Fruit fly (Drosophila melanogaster) whole organism, embryonic: Measurements from ENCODE around the gene CG43755.
A peak's percentile ranks its signal among the peaks of the same experiment; 100 is the strongest.

Source experiments
- Abd-B ChIP-seq: fragments of 200-800 bp; sonication (Bioruptor generic); optimal IDR thresholded peaks from 2 replicates; lab custom pipeline; 2018; ENCODE audit warnings: missing biosample characterization, mild to moderate bottlenecking, missing genetic modification characterization, moderate library complexity
- Blimp-1 ChIP-seq: fragments of 200-800 bp; sonication (Bioruptor generic); optimal IDR thresholded peaks from 3 replicates; lab custom pipeline; 2018; ENCODE audit warnings: missing biosample characterization, missing genetic modification characterization, mild to moderate bottlenecking, moderate library complexity, missing genetic modification reagents
- CG10147 ChIP-seq: fragments of 200-800 bp; sonication (Bioruptor generic); optimal IDR thresholded peaks from 2 replicates; lab custom pipeline; 2019; ENCODE audit warnings: missing biosample characterization, mild to moderate bottlenecking, missing genetic modification characterization, moderate library complexity
- CG10462 ChIP-seq: fragments of 200-800 bp; sonication (Bioruptor generic); optimal IDR thresholded peaks from 2 replicates; lab custom pipeline; 2016; ENCODE audit warnings: missing biosample characterization, missing genetic modification characterization
- CG11456 ChIP-seq: fragments of 200-800 bp; sonication (Bioruptor generic); IDR thresholded peaks from 3 replicates; pipeline ENCODE4 v1.3.6; 2022; ENCODE audit warnings: missing biosample characterization, missing genetic modification characterization
- CG12155 ChIP-seq: fragments of 200-800 bp; sonication (Bioruptor generic); optimal IDR thresholded peaks from 3 replicates; lab custom pipeline; 2016; ENCODE audit warnings: missing biosample characterization, missing genetic modification characterization
- CG14050 ChIP-seq: fragments of 200-800 bp; sonication (Bioruptor generic); IDR thresholded peaks from 3 replicates; pipeline ENCODE4 v1.3.6; 2022; ENCODE audit warnings: missing biosample characterization, missing genetic modification characterization
- CG14965 ChIP-seq: fragments of 200-800 bp; sonication (Bioruptor generic); optimal IDR thresholded peaks from 2 replicates; lab custom pipeline; 2016; ENCODE audit warnings: missing biosample characterization, missing genetic modification characterization, borderline replicate concordance
- CG1529 ChIP-seq: fragments of 200-800 bp; sonication (Bioruptor generic); optimal IDR thresholded peaks from 3 replicates; lab custom pipeline; 2018; ENCODE audit warnings: missing biosample characterization, missing genetic modification characterization
- CG15479 ChIP-seq: fragments of 200-800 bp; sonication (Bioruptor generic); optimal IDR thresholded peaks from 3 replicates; lab custom pipeline; 2019; ENCODE audit warnings: missing biosample characterization, mild to moderate bottlenecking, missing genetic modification characterization, moderate library complexity
- CG16815 ChIP-seq: fragments of 200-800 bp; sonication (Bioruptor generic); optimal IDR thresholded peaks from 3 replicates; lab custom pipeline; 2017; ENCODE audit warnings: missing biosample characterization, mild to moderate bottlenecking, missing genetic modification characterization
- CG18764 ChIP-seq: fragments of 200-800 bp; sonication (Bioruptor generic); optimal IDR thresholded peaks from 3 replicates; lab custom pipeline; 2016; ENCODE audit warnings: missing biosample characterization, missing genetic modification characterization
- CG2712 ChIP-seq: fragments of 200-800 bp; optimal IDR thresholded peaks from 3 replicates; lab custom pipeline; 2019; ENCODE audit warnings: missing biosample characterization, mild to moderate bottlenecking, missing genetic modification characterization, moderate library complexity
- CG30403 ChIP-seq: fragments of 200-800 bp; sonication (Bioruptor generic); optimal IDR thresholded peaks from 3 replicates; lab custom pipeline; 2016; ENCODE audit warnings: missing biosample characterization, missing genetic modification characterization
- CG31224 ChIP-seq: fragments of 200-800 bp; sonication (Bioruptor generic); IDR thresholded peaks from 2 replicates; pipeline ENCODE4 v1.3.6; 2022; ENCODE audit warnings: missing biosample characterization, missing genetic modification characterization
- CG3838 ChIP-seq: fragments of 200-800 bp; sonication (Bioruptor generic); optimal IDR thresholded peaks from 3 replicates; lab custom pipeline; 2016; ENCODE audit warnings: missing biosample characterization, missing genetic modification characterization
- CG6272 ChIP-seq: fragments of 200-800 bp; sonication (Bioruptor generic); IDR thresholded peaks from 2 replicates; pipeline ENCODE4 v1.3.6; 2022; ENCODE audit warnings: missing biosample characterization, missing genetic modification characterization
- CG6654 ChIP-seq: fragments of 200-800 bp; sonication (Bioruptor generic); optimal IDR thresholded peaks from 2 replicates; lab custom pipeline; 2017; ENCODE audit warnings: missing biosample characterization, mild to moderate bottlenecking, missing genetic modification characterization
- CG7786 ChIP-seq: fragments of 200-800 bp; sonication (Bioruptor generic); optimal IDR thresholded peaks from 2 replicates; lab custom pipeline; 2016; ENCODE audit warnings: missing biosample characterization, missing genetic modification characterization
- CG9727 ChIP-seq: fragments of 200-800 bp; sonication (Bioruptor generic); optimal IDR thresholded peaks from 3 replicates; lab custom pipeline; 2017; ENCODE audit warnings: missing biosample characterization, mild to moderate bottlenecking, missing genetic modification characterization
- CG9797 ChIP-seq: fragments of 200-800 bp; sonication (Bioruptor generic); optimal IDR thresholded peaks from 3 replicates; lab custom pipeline; 2018; ENCODE audit warnings: missing biosample characterization, mild to moderate bottlenecking, missing genetic modification characterization
- CHES-1-like ChIP-seq: fragments of 200-800 bp; sonication (Bioruptor generic); optimal IDR thresholded peaks from 2 replicates; lab custom pipeline; 2016; ENCODE audit warnings: missing biosample characterization, missing genetic modification characterization
- Dip2 ChIP-seq: fragments of 200-800 bp; sonication (Bioruptor generic); IDR thresholded peaks from 2 replicates; pipeline ENCODE4 v1.3.6; 2022; ENCODE audit warnings: missing biosample characterization, missing genetic modification characterization
- HmgZ ChIP-seq: fragments of 200-800 bp; sonication (Bioruptor generic); optimal IDR thresholded peaks from 2 replicates; lab custom pipeline; 2018; ENCODE audit warnings: missing biosample characterization, mild to moderate bottlenecking, missing genetic modification characterization
- Hsf ChIP-seq: fragments of 200-800 bp; sonication (Bioruptor generic); optimal IDR thresholded peaks from 3 replicates; lab custom pipeline; 2016; ENCODE audit warnings: missing biosample characterization, missing genetic modification characterization
- Ravus ChIP-seq: fragments of 200-800 bp; sonication (Bioruptor generic); IDR thresholded peaks from 2 replicates; pipeline ENCODE4 v1.3.6; 2022; ENCODE audit warnings: missing biosample characterization, missing genetic modification characterization
- TFAM ChIP-seq: fragments of 200-800 bp; sonication (Bioruptor generic); optimal IDR thresholded peaks from 2 replicates; lab custom pipeline; 2017; ENCODE audit warnings: missing biosample characterization, missing genetic modification characterization, inconsistent platforms
- Trl ChIP-seq, 3 experiments: fragments of >200 bp in 2 of 3; fragments of 200-800 bp in 1 of 3; sonication (Bioruptor generic) in 1 of 3; optimal IDR thresholded peaks; 2 replicates in 1 of 3; 3 replicates in 2 of 3; lab custom pipeline; 2016 to 2017; ENCODE audit warnings: missing biosample characterization in 1 of 3, missing genetic modification characterization in 1 of 3
- YL-1 ChIP-seq: fragments of 200-800 bp; sonication (Bioruptor generic); optimal IDR thresholded peaks from 3 replicates; lab custom pipeline; 2017; ENCODE audit warnings: missing biosample characterization, mild to moderate bottlenecking, missing genetic modification characterization
- br ChIP-seq: fragments of >200 bp; optimal IDR thresholded peaks from 2 replicates; lab custom pipeline; 2017
- bsh ChIP-seq, 2 experiments: fragments of 200-800 bp; sonication (Bioruptor generic); optimal IDR thresholded peaks; 2 replicates each; lab custom pipeline; 2017 to 2018; ENCODE audit warnings: mild to moderate bottlenecking in 2 of 2, missing biosample characterization in 2 of 2, missing genetic modification characterization in 2 of 2, moderate library complexity in 1 of 2
- btn ChIP-seq: fragments of 200-800 bp; sonication (Bioruptor generic); optimal IDR thresholded peaks from 2 replicates; lab custom pipeline; 2016; ENCODE audit warnings: missing biosample characterization, missing genetic modification characterization
- caup ChIP-seq: fragments of 200-800 bp; sonication (Bioruptor generic); optimal IDR thresholded peaks from 3 replicates; lab custom pipeline; 2017; ENCODE audit warnings: missing biosample characterization, mild to moderate bottlenecking, missing genetic modification characterization, moderate library complexity; ENCODE audit not compliant: severe bottlenecking
- crc ChIP-seq: fragments of 200-800 bp; sonication (Bioruptor generic); optimal IDR thresholded peaks from 2 replicates; lab custom pipeline; 2016; ENCODE audit warnings: missing biosample characterization, missing genetic modification characterization
- dati ChIP-seq: fragments of 200-800 bp; sonication (Bioruptor generic); IDR thresholded peaks from 2 replicates; pipeline ENCODE4 v1.3.6; 2022; ENCODE audit warnings: missing biosample characterization, missing genetic modification characterization
- dysf ChIP-seq: fragments of 200-800 bp; sonication (Bioruptor generic); IDR thresholded peaks from 3 replicates; pipeline ENCODE4 v1.3.6; 2022; ENCODE audit warnings: missing biosample characterization, missing genetic modification characterization
- eve ChIP-seq, 2 experiments: fragments of >200 bp; optimal IDR thresholded peaks; 2 replicates each; lab custom pipeline; 2017; ENCODE audit warnings: missing biosample characterization in 2 of 2, missing genetic modification characterization in 2 of 2
- grn ChIP-seq: fragments of 200-800 bp; sonication (Bioruptor generic); optimal IDR thresholded peaks from 3 replicates; lab custom pipeline; 2017; ENCODE audit warnings: missing biosample characterization, missing genetic modification characterization
- gt ChIP-seq: fragments of 200-800 bp; sonication (Bioruptor generic); IDR thresholded peaks from 2 replicates; pipeline ENCODE4 v1.3.6; 2022; ENCODE audit warnings: missing biosample characterization, missing genetic modification characterization
- insv ChIP-seq, 2 experiments: fragments of 200-800 bp; sonication (Bioruptor generic); optimal IDR thresholded peaks; 3 replicates each; lab custom pipeline; 2016 to 2018; ENCODE audit warnings: missing biosample characterization in 2 of 2, missing genetic modification characterization in 2 of 2
- kni ChIP-seq: fragments of 200-800 bp; sonication (Bioruptor generic); optimal IDR thresholded peaks from 3 replicates; lab custom pipeline; 2017; ENCODE audit warnings: mild to moderate bottlenecking, missing biosample characterization, missing genetic modification reagents, missing genetic modification characterization
- mirr ChIP-seq: fragments of 200-800 bp; sonication (Bioruptor generic); optimal IDR thresholded peaks from 3 replicates; lab custom pipeline; 2018; ENCODE audit warnings: missing biosample characterization, mild to moderate bottlenecking, missing genetic modification characterization
- mld ChIP-seq: fragments of 200-800 bp; sonication (Bioruptor generic); IDR thresholded peaks from 3 replicates; pipeline ENCODE4 v1.3.6; 2022; ENCODE audit warnings: missing biosample characterization, missing genetic modification characterization; ENCODE audit not compliant: partially characterized antibody
- pho ChIP-seq: fragments of 200-800 bp; sonication (Bioruptor generic); optimal IDR thresholded peaks from 2 replicates; lab custom pipeline; 2016; ENCODE audit warnings: missing biosample characterization, missing genetic modification characterization
- pita ChIP-seq: fragments of 200-800 bp; sonication (Bioruptor generic); optimal IDR thresholded peaks from 2 replicates; lab custom pipeline; 2017; ENCODE audit warnings: missing biosample characterization, mild to moderate bottlenecking, missing genetic modification characterization
- pzg ChIP-seq: fragments of 200-800 bp; sonication (Bioruptor generic); optimal IDR thresholded peaks from 3 replicates; lab custom pipeline; 2018; ENCODE audit warnings: missing biosample characterization, mild to moderate bottlenecking, missing genetic modification characterization, moderate library complexity
- ranshi ChIP-seq: fragments of 200-800 bp; sonication (Bioruptor generic); IDR thresholded peaks from 2 replicates; pipeline ENCODE4 v1.3.6; 2022; ENCODE audit warnings: missing biosample characterization, missing genetic modification characterization
- repo ChIP-seq: fragments of 200-800 bp; sonication (Bioruptor generic); optimal IDR thresholded peaks from 2 replicates; lab custom pipeline; 2016; ENCODE audit warnings: missing biosample characterization, missing genetic modification characterization
- sug ChIP-seq: fragments of 200-800 bp; optimal IDR thresholded peaks from 2 replicates; lab custom pipeline; 2019; ENCODE audit warnings: missing biosample characterization, mild to moderate bottlenecking, missing genetic modification characterization, moderate library complexity
- zen ChIP-seq: fragments of 200-800 bp; sonication (Bioruptor generic); optimal IDR thresholded peaks from 3 replicates; lab custom pipeline; 2018; ENCODE audit warnings: missing biosample characterization, mild to moderate bottlenecking, missing genetic modification characterization, moderate library complexity

CG43755 gene

dm6 chr2L:357556-358130 lies 28.1 kb upstream of the CG43755 start, which contains the start of gene Ent1:
Ent1 (minus strand) TSS chr2L:357874.
- TF ChIP-seq CG2712 (tag; lab: Kevin White, UChicago) (peak; percentile 1), CG9797 (GFP tag; lab: Kevin White, UChicago) (peak; percentile 5), Abd-B (GFP tag; lab: Kevin White, UChicago) (no peak), mirr (no peak), mld (GFP tag; lab: Robert Waterston, UW) (no peak), dati (no peak), Blimp-1 (GFP tag; lab: Kevin White, UChicago) (no peak), CG11456 (GFP tag; lab: Robert Waterston, UW) (no peak), CHES-1-like (GFP tag; lab: Kevin White, UChicago) (no peak), CG6654 (no peak), CG15479 (GFP tag; lab: Kevin White, UChicago) (peak; percentile 40), CG10462 (GFP tag; lab: Kevin White, UChicago) (no peak), CG7786 (no peak), pho (peak; percentile 26), Hsf (GFP tag; lab: Kevin White, UChicago) (no peak), CG3838 (no peak), CG30403 (no peak), CG18764 (GFP tag; lab: Kevin White, UChicago) (no peak), sug (tag; lab: Kevin White, UChicago) (no peak), CG12155 (GFP tag; lab: Kevin White, UChicago) (no peak), CG6272 (GFP tag; lab: Robert Waterston, UW) (no peak), bsh (GFP tag; optimal IDR thresholded peaks at IDR 0.05; lab: Kevin White, UChicago) (no peak), br (lab: Kevin White, UChicago) (no peak), crc (GFP tag; lab: Kevin White, UChicago) (no peak), eve (GFP tag; optimal IDR thresholded peaks at IDR 0.05; lab: Kevin White, UChicago) (no peak), repo (GFP tag; lab: Kevin White, UChicago) (no peak), CG14050 (GFP tag; lab: Robert Waterston, UW) (no peak), grn (GFP tag; lab: Kevin White, UChicago) (peak; percentile 18), kni (GFP tag; lab: Kevin White, UChicago) (no peak), btn (GFP tag; lab: Kevin White, UChicago) (no peak), HmgZ (peak; percentile 25), Ravus (GFP tag; lab: Robert Waterston, UW) (no peak), gt (no peak), insv (GFP tag; optimal IDR thresholded peaks at IDR 0.05; lab: Kevin White, UChicago) (no peak), TFAM (GFP tag; lab: Kevin White, UChicago) (no peak), CG14965 (GFP tag; lab: Kevin White, UChicago) (no peak), pita (no peak), Trl (optimal IDR thresholded peaks at IDR 0.05; lab: Kevin White, UChicago) (no peak), Trl (GFP tag; optimal IDR thresholded peaks at IDR 0.05; lab: Kevin White, UChicago) (no peak), CG10147 (no peak), YL-1 (GFP tag; lab: Kevin White, UChicago) (peak; percentile 64), CG16815 (GFP tag; lab: Kevin White, UChicago) (no peak), pzg (GFP tag; lab: Kevin White, UChicago) (peak; percentile 89), CG9727 (no peak), Dip2 (GFP tag; lab: Robert Waterston, UW) (no peak), caup (GFP tag; lab: Kevin White, UChicago) (no peak), CG31224 (GFP tag; lab: Robert Waterston, UW) (no peak), ranshi (GFP tag; lab: Robert Waterston, UW) (no peak), CG1529 (GFP tag; lab: Kevin White, UChicago) (no peak), zen (tag; lab: Kevin White, UChicago) (no peak), dysf (GFP tag; lab: Robert Waterston, UW) (no peak)
